Worm (Caenorhabditis elegans) whole organism, late embryonic: ENCODE measurements around the gene C26B9.3.

Experiments used
- C38D4.7 ChIP-seq: fragments of 200-800 bp; sonication (Bioruptor generic); optimal IDR thresholded peaks from 2 replicates; lab custom pipeline; 2018; ENCODE audit warnings: mild to moderate bottlenecking, missing genetic modification characterization, moderate library complexity, missing compliant biosample characterization
- F13H6.1 ChIP-seq: sonication (generic microtip); optimal IDR thresholded peaks from 2 replicates; lab custom pipeline; 2016; ENCODE audit warnings: missing genetic modification characterization, missing compliant biosample characterization
- K09A11.1 ChIP-seq: sonication (generic microtip); optimal IDR thresholded peaks from 2 replicates; lab custom pipeline; 2017; ENCODE audit warnings: antibody characterized with exemption, mild to moderate bottlenecking, missing genetic modification characterization, missing compliant biosample characterization; ENCODE audit not compliant: insufficient read depth
- Y22D7AL.16 ChIP-seq: sonication (generic microtip); optimal IDR thresholded peaks from 2 replicates; lab custom pipeline; 2016; ENCODE audit warnings: missing genetic modification characterization, missing compliant biosample characterization
- ama-1 ChIP-seq: fragments of 150-350 bp; optimal IDR thresholded peaks from 2 replicates; lab custom pipeline; 2014
- ceh-18 ChIP-seq: sonication (generic microtip); optimal IDR thresholded peaks from 2 replicates; lab custom pipeline; 2016; ENCODE audit warnings: missing genetic modification characterization, missing compliant biosample characterization
- ceh-2 ChIP-seq: sonication (generic microtip); optimal IDR thresholded peaks from 2 replicates; lab custom pipeline; 2016; ENCODE audit warnings: missing genotype, missing genetic modification characterization, missing compliant biosample characterization
- ceh-24 ChIP-seq: sonication (generic microtip); optimal IDR thresholded peaks from 2 replicates; lab custom pipeline; 2016; ENCODE audit warnings: mild to moderate bottlenecking, missing genetic modification characterization, missing compliant biosample characterization
- ceh-31 ChIP-seq: sonication (generic microtip); optimal IDR thresholded peaks from 2 replicates; lab custom pipeline; 2016; ENCODE audit warnings: missing genetic modification characterization, missing compliant biosample characterization
- ceh-34 ChIP-seq: sonication (generic microtip); optimal IDR thresholded peaks from 2 replicates; lab custom pipeline; 2016; ENCODE audit warnings: mild to moderate bottlenecking, missing genetic modification characterization, missing compliant biosample characterization
- ceh-45 ChIP-seq: fragments of 200-800 bp; sonication (Bioruptor generic); IDR thresholded peaks from 2 replicates; pipeline ENCODE4 v1.3.6; 2022; ENCODE audit warnings: missing genetic modification reagents, missing genetic modification characterization, missing compliant biosample characterization
- ceh-48 ChIP-seq: sonication (generic microtip); optimal IDR thresholded peaks from 2 replicates; lab custom pipeline; 2016; ENCODE audit warnings: missing genetic modification characterization, inconsistent platforms, missing compliant biosample characterization
- ceh-6 ChIP-seq: fragments of 200-800 bp; sonication (Bioruptor generic); optimal IDR thresholded peaks from 2 replicates; lab custom pipeline; 2018; ENCODE audit warnings: mild to moderate bottlenecking, missing genetic modification characterization, missing compliant biosample characterization
- ceh-9 ChIP-seq: sonication (generic microtip); optimal IDR thresholded peaks from 2 replicates; lab custom pipeline; 2016; ENCODE audit warnings: mild to moderate bottlenecking, missing genetic modification characterization, inconsistent platforms, missing compliant biosample characterization
- che-1 ChIP-seq: sonication (generic microtip); optimal IDR thresholded peaks from 2 replicates; lab custom pipeline; 2016; ENCODE audit warnings: mild to moderate bottlenecking, missing genetic modification characterization, missing compliant biosample characterization
- dve-1 ChIP-seq: sonication (generic microtip); optimal IDR thresholded peaks from 2 replicates; lab custom pipeline; 2017; ENCODE audit warnings: antibody characterized with exemption, mild to moderate bottlenecking, missing genetic modification characterization, missing compliant biosample characterization
- elt-4 ChIP-seq: sonication (generic microtip); optimal IDR thresholded peaks from 2 replicates; lab custom pipeline; 2016; ENCODE audit warnings: missing genetic modification characterization, missing compliant biosample characterization
- fax-1 ChIP-seq: sonication (generic microtip); optimal IDR thresholded peaks from 2 replicates; lab custom pipeline; 2016; ENCODE audit warnings: missing genotype, missing genetic modification characterization, missing compliant biosample characterization
- fkh-10 ChIP-seq: fragments of 150-350 bp; optimal IDR thresholded peaks from 2 replicates; lab custom pipeline; 2014; ENCODE audit warnings: missing biosample characterization, missing genetic modification reagents, missing genetic modification characterization
- hlh-13 ChIP-seq: fragments of 200-800 bp; sonication (Bioruptor generic); optimal IDR thresholded peaks from 2 replicates; lab custom pipeline; 2018; ENCODE audit warnings: mild to moderate bottlenecking, missing genetic modification characterization, missing compliant biosample characterization
- hlh-30 ChIP-seq: sonication (generic microtip); optimal IDR thresholded peaks from 2 replicates; lab custom pipeline; 2017; ENCODE audit warnings: antibody characterized with exemption, missing genetic modification characterization, missing compliant biosample characterization; ENCODE audit not compliant: insufficient read depth
- hlh-6 ChIP-seq: sonication (generic microtip); optimal IDR thresholded peaks from 2 replicates; lab custom pipeline; 2016; ENCODE audit warnings: missing genotype, missing genetic modification characterization, missing compliant biosample characterization
- hlh-8 ChIP-seq: sonication (generic microtip); optimal IDR thresholded peaks from 2 replicates; lab custom pipeline; 2016; ENCODE audit warnings: missing genotype, missing genetic modification characterization, missing compliant biosample characterization
- lim-6 ChIP-seq: sonication (generic microtip); optimal IDR thresholded peaks from 2 replicates; lab custom pipeline; 2016; ENCODE audit warnings: missing genetic modification characterization, missing compliant biosample characterization
- lin-11 ChIP-seq: fragments of 200-800 bp; sonication (Bioruptor generic); optimal IDR thresholded peaks from 2 replicates; lab custom pipeline; 2018; ENCODE audit warnings: mild to moderate bottlenecking, missing genetic modification characterization, missing compliant biosample characterization
- mec-3 ChIP-seq: sonication (generic microtip); optimal IDR thresholded peaks from 2 replicates; lab custom pipeline; 2016; ENCODE audit warnings: borderline replicate concordance, missing genetic modification characterization, missing compliant biosample characterization
- nfya-1 ChIP-seq: sonication (generic microtip); optimal IDR thresholded peaks from 2 replicates; lab custom pipeline; 2017; ENCODE audit warnings: missing genetic modification characterization, mild to moderate bottlenecking, missing compliant biosample characterization, antibody characterized with exemption, moderate library complexity
- nhr-11 ChIP-seq: fragments of 150-350 bp; optimal IDR thresholded peaks from 2 replicates; lab custom pipeline; 2014; ENCODE audit warnings: missing biosample characterization, missing genetic modification characterization
- nhr-232 ChIP-seq: sonication (generic microtip); optimal IDR thresholded peaks from 2 replicates; lab custom pipeline; 2016; ENCODE audit warnings: missing genetic modification characterization, missing compliant biosample characterization
- npax-4 ChIP-seq: sonication (generic microtip); optimal IDR thresholded peaks from 2 replicates; lab custom pipeline; 2016; ENCODE audit warnings: missing genetic modification characterization, missing compliant biosample characterization
- pax-1 ChIP-seq: fragments of 150-350 bp; optimal IDR thresholded peaks from 2 replicates; lab custom pipeline; 2014; ENCODE audit warnings: missing biosample characterization, missing genetic modification characterization
- pha-2 ChIP-seq: sonication (generic microtip); optimal IDR thresholded peaks from 2 replicates; lab custom pipeline; 2017; ENCODE audit warnings: mild to moderate bottlenecking, missing genetic modification characterization, missing compliant biosample characterization
- pros-1 ChIP-seq: fragments of 150-350 bp; optimal IDR thresholded peaks from 2 replicates; lab custom pipeline; 2014; ENCODE audit warnings: missing biosample characterization, missing genetic modification reagents, missing genetic modification characterization
- ref-2 ChIP-seq: sonication (generic microtip); optimal IDR thresholded peaks from 2 replicates; lab custom pipeline; 2016; ENCODE audit warnings: missing genetic modification characterization, missing compliant biosample characterization
- rnt-1 ChIP-seq: sonication (generic microtip); optimal IDR thresholded peaks from 2 replicates; lab custom pipeline; 2016; ENCODE audit warnings: missing genetic modification characterization, missing compliant biosample characterization
- sdc-2 ChIP-seq: sonication (generic microtip); optimal IDR thresholded peaks from 2 replicates; lab custom pipeline; 2016; ENCODE audit warnings: missing genotype, missing genetic modification characterization, missing compliant biosample characterization
- sox-2 ChIP-seq: fragments of 200-800 bp; sonication (Bioruptor generic); IDR thresholded peaks from 2 replicates; pipeline ENCODE4 v1.3.6; 2022; ENCODE audit warnings: missing genetic modification reagents, missing genetic modification characterization, missing compliant biosample characterization
- sox-4 ChIP-seq: sonication (generic microtip); optimal IDR thresholded peaks from 2 replicates; lab custom pipeline; 2017; ENCODE audit warnings: mild to moderate bottlenecking, missing genetic modification characterization, inconsistent platforms, missing compliant biosample characterization
- unc-3 ChIP-seq, 2 experiments: fragments of 200-800 bp in 1 of 2; sonication (Bioruptor generic) in 1 of 2; sonication (generic microtip) in 1 of 2; conservative IDR thresholded peaks in 1 of 2; optimal IDR thresholded peaks in 1 of 2; 2 replicates each; pipeline versions ENCODE4 v1.3.6 to Lab custom; 2016 to 2022; ENCODE audit warnings: missing compliant biosample characterization in 2 of 2, missing genetic modification characterization in 2 of 2, missing genetic modification reagents in 1 of 2
- unc-86 ChIP-seq: sonication (generic microtip); optimal IDR thresholded peaks from 2 replicates; lab custom pipeline; 2016; ENCODE audit warnings: missing genetic modification characterization, missing compliant biosample characterization
- zip-5 ChIP-seq: sonication (generic microtip); optimal IDR thresholded peaks from 2 replicates; lab custom pipeline; 2016; ENCODE audit warnings: missing genetic modification characterization, missing compliant biosample characterization

C26B9.3 gene

DNA sequence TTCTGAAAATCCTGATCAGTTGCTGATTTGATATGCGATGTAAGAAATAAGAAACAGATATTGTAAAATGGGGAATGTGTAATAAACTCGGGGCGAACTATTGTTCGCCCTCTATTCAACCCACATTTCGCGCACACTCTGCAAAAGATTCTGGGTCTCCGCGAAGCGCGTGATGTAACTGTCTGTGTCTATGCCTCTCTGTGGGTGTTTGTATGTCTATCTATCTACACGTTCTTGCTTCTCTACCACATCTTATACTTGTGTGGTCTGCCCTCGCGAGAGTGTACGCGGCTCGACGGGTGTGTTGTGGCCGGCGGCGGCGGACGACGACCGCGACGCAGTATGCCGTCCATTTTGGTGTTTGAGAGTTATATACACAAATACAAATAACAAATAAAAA lies 1.6 kb upstream of the C26B9.3 start (continued):
- TF ChIP-seq zip-5 (tag; lab: Kevin White, UChicago) (no peak), Y22D7AL.16 (tag; lab: Kevin White, UChicago) (no peak), dve-1 (tag; lab: Kevin White, UChicago) (peak; percentile 27), pax-1 (no peak), K09A11.1 (tag; lab: Kevin White, UChicago) (no peak), hlh-13 (GFP tag; lab: Kevin White, UChicago) (no peak), hlh-6 (tag; lab: Kevin White, UChicago) (no peak), che-1 (tag; lab: Kevin White, UChicago) (peak; percentile 27), ceh-34 (tag; lab: Kevin White, UChicago) (peak; percentile 68), lim-6 (tag; lab: Kevin White, UChicago) (no peak), unc-3 (GFP tag; conservative IDR thresholded peaks at IDR 0.05; lab: Robert Waterston, UW) (no peak), unc-3 (tag; optimal IDR thresholded peaks at IDR 0.05; lab: Kevin White, UChicago) (no peak), ref-2 (tag; lab: Kevin White, UChicago) (no peak), sox-4 (tag; lab: Kevin White, UChicago) (no peak), F13H6.1 (tag; lab: Kevin White, UChicago) (peak; percentile 49), sdc-2 (tag; lab: Kevin White, UChicago) (peak; percentile 53), ceh-48 (tag; lab: Kevin White, UChicago) (no peak), ceh-6 (GFP tag; lab: Kevin White, UChicago) (no peak), ceh-31 (tag; lab: Kevin White, UChicago) (peak; percentile 69), fkh-10 (no peak), pros-1 (tag; lab: Kevin White, UChicago) (peak; percentile 75), unc-86 (tag; lab: Kevin White, UChicago) (peak; percentile 38), lin-11 (no peak), nhr-232 (tag; lab: Kevin White, UChicago) (no peak), mec-3 (tag; lab: Kevin White, UChicago) (no peak), npax-4 (no peak), hlh-30 (peak; percentile 91), nhr-11 (no peak), pha-2 (tag; lab: Kevin White, UChicago) (peak; percentile 32), fax-1 (tag; lab: Kevin White, UChicago) (no peak), ceh-9 (tag; lab: Kevin White, UChicago) (no peak), elt-4 (tag; lab: Kevin White, UChicago) (no peak), ceh-2 (tag; lab: Kevin White, UChicago) (peak; percentile 34), ama-1 (lab: Kevin White, UChicago) (no peak), rnt-1 (tag; lab: Kevin White, UChicago) (peak; percentile 81), sox-2 (GFP tag; lab: Robert Waterston, UW) (peak; percentile 26; the same call in 1 of the 2 replicates)

- TF ChIP-seq fax-1 (tag; lab: Kevin White, UChicago) (no peak), sdc-2 (tag; lab: Kevin White, UChicago) (no peak), hlh-8 (tag; lab: Kevin White, UChicago) (no peak), mec-3 (tag; lab: Kevin White, UChicago) (no peak), ceh-9 (tag; lab: Kevin White, UChicago) (no peak)
These were observed 1.3 kb downstream of the C26B9.3 start for ce11 chrX:5339357-5339756.

DNA sequence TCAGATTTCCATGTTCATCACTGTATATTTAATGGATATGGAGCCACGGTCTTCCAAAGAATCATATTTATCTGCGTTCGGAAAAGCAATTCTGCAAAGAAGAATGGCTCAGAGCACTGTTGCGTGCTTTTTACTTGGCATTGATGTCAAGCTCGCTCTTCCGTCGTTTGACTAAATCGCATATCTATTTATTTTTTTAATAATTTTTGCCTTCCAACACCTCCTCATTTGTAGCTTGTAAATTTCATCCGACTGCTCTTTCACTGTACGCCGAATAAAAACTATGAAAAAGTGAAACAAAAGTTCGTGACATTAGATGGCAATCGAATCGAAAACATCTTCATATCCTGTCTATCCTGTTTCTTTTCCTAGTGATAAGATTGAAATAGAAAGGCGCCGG lies 1.8 kb downstream of the C26B9.3 start, which contains the start of gene C26B9.2:
C26B9.2 (plus strand) TSS at position 301 of the 400 bp plus-strand sequence.
- TF ChIP-seq ceh-9 (tag; lab: Kevin White, UChicago) (no peak), rnt-1 (tag; lab: Kevin White, UChicago) (no peak), unc-86 (tag; lab: Kevin White, UChicago) (no peak), ceh-18 (tag; lab: Kevin White, UChicago) (no peak), ceh-6 (GFP tag; lab: Kevin White, UChicago) (no peak), C38D4.7 (no peak), ceh-24 (tag; lab: Kevin White, UChicago) (no peak), nfya-1 (tag; lab: Kevin White, UChicago) (no peak), ceh-45 (GFP tag; lab: Robert Waterston, UW) (no peak), hlh-30 (no peak), Y22D7AL.16 (tag; lab: Kevin White, UChicago) (no peak)
